Fruit fly (Drosophila melanogaster) whole organism, wandering third instar larva: ENCODE measurements around the gene CG1492.

ENCODE experiments used
- CrebA ChIP-seq: fragments of 200-800 bp; sonication (Bioruptor generic); optimal IDR thresholded peaks from 2 replicates; lab custom pipeline; 2016; ENCODE audit warnings: missing biosample characterization, mild to moderate bottlenecking, missing genetic modification characterization, borderline replicate concordance
- Mio ChIP-seq: sonication (Bioruptor generic); optimal IDR thresholded peaks from 2 replicates; lab custom pipeline; 2016; ENCODE audit warnings: missing biosample characterization, missing genetic modification characterization
- fru ChIP-seq: fragments of 200-800 bp; sonication (Bioruptor generic); optimal IDR thresholded peaks from 3 replicates; lab custom pipeline; 2016; ENCODE audit warnings: missing biosample characterization, mild to moderate bottlenecking, missing genetic modification characterization
- h ChIP-seq: fragments of 200-800 bp; sonication (Bioruptor generic); optimal IDR thresholded peaks from 3 replicates; lab custom pipeline; 2016; ENCODE audit warnings: missing biosample characterization, mild to moderate bottlenecking, missing genetic modification characterization

- no peak for TF ChIP-seq fru (GFP tag; lab: Kevin White, UChicago)
- TF ChIP-seq h (GFP tag; lab: Kevin White, UChicago), result no peak
- TF ChIP-seq Mio (GFP tag; lab: Kevin White, UChicago), result no peak
- no peak for TF ChIP-seq CrebA
Observed at dm6 chrX:12059495-12059894, 47.5 kb upstream of the CG1492 start, which contains the start of gene Muc11A.
